Worm (Caenorhabditis elegans): ENCODE results near the gene ZC262.2.

ZC262.2 gene

ce11 chrIII:8307356-8307755 lies 24.5 kb upstream of the ZC262.2 start, which contains the start of the genes F10E9.7 and F10E9.5 (continued):
- TF ChIP-seq hpl-2 (GFP tag; optimal IDR thresholded peaks at IDR 0.05): no peak
- TF ChIP-seq xbp-1 (tag; optimal IDR thresholded peaks at IDR 0.05): peak; percentile 96
- TF ChIP-seq sup-37 (GFP tag; optimal IDR thresholded peaks at IDR 0.05): peak; percentile 46
- TF ChIP-seq ces-1 (GFP tag; optimal IDR thresholded peaks at IDR 0.05): no peak
- TF ChIP-seq efl-1 (optimal IDR thresholded peaks at IDR 0.05): peak; percentile 75 to 90
- peak; percentile 90 to 98 for TF ChIP-seq efl-1 (GFP tag; optimal IDR thresholded peaks at IDR 0.05 in 1 of 2)
- TF ChIP-seq nhr-71 (tag; optimal IDR thresholded peaks at IDR 0.05): peak; percentile 97
- TF ChIP-seq unc-86 (tag; optimal IDR thresholded peaks at IDR 0.05): peak; percentile 86
- peak; percentile 65 for TF ChIP-seq aly-2 (tag; optimal IDR thresholded peaks at IDR 0.05)
- peak; percentile 99 for TF ChIP-seq mep-1 (tag; optimal IDR thresholded peaks at IDR 0.05)
- TF ChIP-seq nhr-11 (tag; optimal IDR thresholded peaks at IDR 0.05): no peak

- no peak for TF ChIP-seq xbp-1 (tag; optimal IDR thresholded peaks at IDR 0.05)
- no peak for TF ChIP-seq nhr-11 (tag; optimal IDR thresholded peaks at IDR 0.05)
- TF ChIP-seq mab-9 (GFP tag; IDR thresholded peaks at IDR 0.05): no peak
- no peak for TF ChIP-seq aly-2 (tag; optimal IDR thresholded peaks at IDR 0.05)
- no peak for TF ChIP-seq ces-1 (GFP tag; optimal IDR thresholded peaks at IDR 0.05)
- no peak for TF ChIP-seq aha-1 (tag; optimal IDR thresholded peaks at IDR 0.05)
- no peak for TF ChIP-seq snu-23 (GFP tag; optimal IDR thresholded peaks at IDR 0.05)
- TF ChIP-seq efl-3 (GFP tag; optimal IDR thresholded peaks at IDR 0.05): no peak
- TF ChIP-seq lin-35 (GFP tag; optimal IDR thresholded peaks at IDR 0.05): no peak
- TF ChIP-seq irx-1 (tag; optimal IDR thresholded peaks at IDR 0.05): no peak
- TF ChIP-seq isw-1 (GFP tag; IDR thresholded peaks at IDR 0.05): no peak
- no peak for TF ChIP-seq egl-27 (tag; optimal IDR thresholded peaks at IDR 0.05)
- no peak for TF ChIP-seq unc-130 (tag; optimal IDR thresholded peaks at IDR 0.05)
- TF ChIP-seq lir-3 (tag; optimal IDR thresholded peaks at IDR 0.05; ENCODE audit: poor library complexity): no peak
- no peak for TF ChIP-seq zag-1 (tag; optimal IDR thresholded peaks at IDR 0.05)
These were observed 23.6 kb upstream of the ZC262.2 start, which contains the start of gene F10E9.4 for ce11 chrIII:8308238-8308637. F10E9.4 (plus strand) TSS chrIII:8308538.

ce11 chrIII:8310239-8311057 lies 21.4 kb upstream of the ZC262.2 start, which contains the start of gene F10E9.3:
F10E9.3 (plus strand) TSS chrIII:8311007.
- TF ChIP-seq nhr-20 (tag; optimal IDR thresholded peaks at IDR 0.05) (no peak), blmp-1 (tag; optimal IDR thresholded peaks at IDR 0.05) (peak; percentile 50), rnt-1 (tag; optimal IDR thresholded peaks at IDR 0.05) (peak; percentile 27), lin-39 (tag; optimal IDR thresholded peaks at IDR 0.05) (no peak), ets-5 (GFP tag; IDR thresholded peaks at IDR 0.05) (no peak), nhr-85 (tag) (peak; percentile 78), aha-1 (tag; optimal IDR thresholded peaks at IDR 0.05) (no peak), unc-30 (tag; optimal IDR thresholded peaks at IDR 0.05) (no peak), skn-1 (tag; optimal IDR thresholded peaks at IDR 0.05) (peak; percentile 21), lin-35 (GFP tag; optimal IDR thresholded peaks at IDR 0.05) (peak; percentile 3 to 72), ztf-11 (tag; optimal IDR thresholded peaks at IDR 0.05) (no peak), alr-1 (tag; optimal IDR thresholded peaks at IDR 0.05; ENCODE audit: borderline replicate concordance) (no peak), lsy-2 (tag; optimal IDR thresholded peaks at IDR 0.05) (peak; percentile 80 to 97), ceh-63 (GFP tag; optimal IDR thresholded peaks at IDR 0.05) (no peak), F16B12.6 (tag; optimal IDR thresholded peaks at IDR 0.05) (no peak), efl-1 (optimal IDR thresholded peaks at IDR 0.05) (peak; percentile 42 to 58), efl-1 (GFP tag; optimal IDR thresholded peaks at IDR 0.05 in 1 of 2) (peak; percentile 16 to 86), jun-1 (tag; optimal IDR thresholded peaks at IDR 0.05) (no peak), isw-1 (GFP tag; IDR thresholded peaks at IDR 0.05) (no peak), snu-23 (GFP tag; optimal IDR thresholded peaks at IDR 0.05) (peak; percentile 23), nhr-76 (tag; optimal IDR thresholded peaks at IDR 0.05) (no peak), ceh-82 (tag; optimal IDR thresholded peaks at IDR 0.05) (no peak), C16A3.4 (tag; optimal IDR thresholded peaks at IDR 0.05) (peak; percentile 3), dpl-1 (GFP tag; optimal IDR thresholded peaks at IDR 0.05) (peak in 2 of 3 experiments; percentile 36 to 55)

All from whole organism, L1 larva.